Worm (Caenorhabditis elegans) whole organism, L1 larva: ENCODE results near the gene M02B1.4.

Experiments
- ama-1 ChIP-seq: fragments of 150-350 bp; optimal IDR thresholded peaks from 2 replicates; lab custom pipeline; 2014
- elt-2 ChIP-seq: sonication (generic microtip); optimal IDR thresholded peaks from 2 replicates; lab custom pipeline; 2016; ENCODE audit warnings: missing genetic modification characterization, mild to moderate bottlenecking, inconsistent platforms, missing compliant biosample characterization, missing genetic modification reagents
- fos-1 ChIP-seq: fragments of 150-350 bp; optimal IDR thresholded peaks from 2 replicates; lab custom pipeline; 2014; ENCODE audit warnings: missing biosample characterization, missing genetic modification characterization
- snpc-4 ChIP-seq: fragments of 150-350 bp; optimal IDR thresholded peaks from 2 replicates; lab custom pipeline; 2014; ENCODE audit warnings: missing biosample characterization, missing genetic modification characterization

DNA sequence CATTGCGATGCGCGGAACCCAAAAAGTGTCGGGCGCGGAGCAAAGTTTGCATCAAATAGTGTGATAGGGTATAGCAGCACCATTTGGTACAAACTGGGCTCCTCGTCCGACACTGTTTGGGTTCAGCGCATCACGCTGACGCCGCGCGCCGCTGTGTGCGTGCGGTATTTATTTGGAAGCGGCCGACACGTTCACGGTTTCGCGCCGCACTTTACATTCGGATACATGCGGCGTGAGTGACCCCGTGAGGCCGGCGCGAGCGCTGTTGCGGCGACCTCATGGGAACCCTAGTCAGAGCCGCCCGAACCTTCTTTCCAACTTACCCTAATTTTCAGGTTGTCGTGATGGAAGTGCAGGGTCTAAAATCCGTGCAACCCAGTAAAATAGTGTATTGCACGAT lies 44.1 kb downstream of the M02B1.4 start:
- no peak for TF ChIP-seq ama-1 (lab: Kevin White, UChicago)
- TF ChIP-seq elt-2: no peak
- TF ChIP-seq snpc-4 (tag; lab: Kevin White, UChicago): no peak
- no peak for TF ChIP-seq fos-1
